Worm (Caenorhabditis elegans) whole organism, L4 larva: ENCODE data around the gene nep-3.

Experiments used
- ZK546.5 ChIP-seq, 2 experiments: sonication (generic microtip); optimal IDR thresholded peaks; 2 replicates each; lab custom pipeline; 2017; ENCODE audit warnings: missing biosample characterization in 2 of 2, missing genetic modification characterization in 2 of 2
- ceh-20 ChIP-seq: fragments of 200-800 bp; sonication (Bioruptor generic); IDR thresholded peaks from 2 replicates; pipeline ENCODE4 v1.3.6; 2022; ENCODE audit warnings: missing genetic modification reagents, missing genetic modification characterization, missing compliant biosample characterization
- hlh-11 ChIP-seq: fragments of 200-800 bp; sonication (Bioruptor generic); optimal IDR thresholded peaks from 2 replicates; lab custom pipeline; 2018; ENCODE audit warnings: mild to moderate bottlenecking, missing genetic modification characterization, missing compliant biosample characterization
- hlh-30 ChIP-seq: sonication (generic microtip); optimal IDR thresholded peaks from 2 replicates; lab custom pipeline; 2017; ENCODE audit warnings: antibody characterized with exemption, mild to moderate bottlenecking, missing genetic modification characterization, missing compliant biosample characterization; ENCODE audit not compliant: insufficient read depth
- lin-13 ChIP-seq: fragments of 150-350 bp; optimal IDR thresholded peaks from 2 replicates; lab custom pipeline; 2014; ENCODE audit warnings: missing biosample characterization, missing genetic modification reagents, missing genetic modification characterization
- lin-39 ChIP-seq: fragments of 150-350 bp; optimal IDR thresholded peaks from 2 replicates; lab custom pipeline; 2014; ENCODE audit warnings: missing biosample characterization, missing genetic modification reagents, missing genetic modification characterization
- mdt-29 ChIP-seq: fragments of 200-800 bp; sonication (Bioruptor generic); IDR thresholded peaks from 2 replicates; pipeline ENCODE4 v1.3.6; 2022; ENCODE audit warnings: missing genetic modification reagents, missing genetic modification characterization, missing compliant biosample characterization
- nhr-41 ChIP-seq: fragments of 200-800 bp; sonication (Bioruptor generic); IDR thresholded peaks from 2 replicates; pipeline ENCODE4 v1.3.6; 2022; ENCODE audit warnings: missing genetic modification reagents, missing genetic modification characterization, missing compliant biosample characterization
- nhr-76 ChIP-seq: fragments of 150-350 bp; optimal IDR thresholded peaks from 2 replicates; lab custom pipeline; 2014; ENCODE audit warnings: missing biosample characterization, missing genetic modification characterization
- nhr-77 ChIP-seq: fragments of 150-350 bp; optimal IDR thresholded peaks from 2 replicates; lab custom pipeline; 2014; ENCODE audit warnings: missing biosample characterization, missing genetic modification characterization
- pha-4 ChIP-seq, 2 experiments: fragments of 150-350 bp in 1 of 2; fragments of 200-800 bp in 1 of 2; sonication (Bioruptor generic) in 1 of 2; IDR thresholded peaks in 1 of 2; optimal IDR thresholded peaks in 1 of 2; 2 replicates each; pipeline versions ENCODE4 v1.3.6 to Lab custom; 2014 to 2022; ENCODE audit warnings: missing genetic modification characterization in 2 of 2, missing genetic modification reagents in 2 of 2, missing biosample characterization in 1 of 2, missing compliant biosample characterization in 1 of 2
- pqm-1 ChIP-seq: sonication (generic microtip); optimal IDR thresholded peaks from 2 replicates; lab custom pipeline; 2017; ENCODE audit warnings: missing biosample characterization, missing genetic modification characterization
- snpc-4 ChIP-seq: fragments of 150-350 bp; optimal IDR thresholded peaks from 2 replicates; lab custom pipeline; 2014; ENCODE audit warnings: missing biosample characterization, missing genetic modification characterization
- unc-62 ChIP-seq, 3 experiments: fragments of 150-350 bp in 1 of 3; sonication (generic microtip); optimal IDR thresholded peaks in 2 of 3; peaks in 1 of 3; 1 replicate in 1 of 3; 2 replicates in 2 of 3; lab custom pipeline; 2014 to 2017; ENCODE audit warnings: missing biosample characterization in 3 of 3, missing genetic modification characterization in 3 of 3, missing genetic modification reagents in 3 of 3, missing genotype in 1 of 3

DNA sequence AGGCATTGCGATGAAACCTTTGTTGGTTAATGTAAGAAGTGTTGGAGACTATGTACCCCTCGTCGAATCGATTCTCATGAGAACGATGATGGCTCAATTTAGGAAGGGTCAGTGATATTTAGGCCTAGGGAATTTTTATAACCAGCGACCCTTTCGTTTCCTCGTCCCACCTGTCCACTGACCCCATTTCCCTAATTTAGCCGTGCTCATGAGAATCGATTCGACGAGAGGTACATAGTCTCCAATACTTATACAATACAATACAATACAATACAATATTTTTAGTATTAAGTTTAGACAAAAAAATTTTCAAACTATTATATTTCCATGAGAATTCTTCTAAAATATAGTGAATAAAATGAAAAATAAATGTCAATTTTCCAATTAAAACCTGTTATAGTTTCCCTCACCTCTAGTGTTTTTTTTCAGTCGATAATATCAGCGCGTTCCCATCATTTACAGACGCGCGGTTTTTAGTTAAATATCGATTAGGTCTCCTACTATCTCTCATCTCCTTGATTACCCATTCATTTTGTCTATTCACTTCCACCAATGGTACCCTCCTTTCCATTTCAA, 29.7 kb upstream of the nep-3 start, which contains the start of the genes F53C3.11 and fbxb-103:
- TF ChIP-seq pqm-1 (tag; lab: Kevin White, UChicago): no peak
- no peak for TF ChIP-seq pha-4 (GFP tag; IDR thresholded peaks at IDR 0.05; lab: Robert Waterston, UW)
- TF ChIP-seq pha-4 (tag; optimal IDR thresholded peaks at IDR 0.05; lab: Kevin White, UChicago): no peak
- no peak for TF ChIP-seq nhr-76
- no peak for TF ChIP-seq hlh-11
- no peak for TF ChIP-seq ceh-20
- TF ChIP-seq hlh-30 (tag; lab: Kevin White, UChicago): no peak
- no peak for TF ChIP-seq mdt-29 (GFP tag; lab: Robert Waterston, UW)
- no peak for TF ChIP-seq unc-62 (GFP tag; optimal IDR thresholded peaks at IDR 0.05 in 1 of 2; lab: Kevin White, UChicago)
- no peak for TF ChIP-seq unc-62 (tag; optimal IDR thresholded peaks at IDR 0.05; lab: Kevin White, UChicago)
- TF ChIP-seq ZK546.5 (tag; optimal IDR thresholded peaks at IDR 0.05; lab: Kevin White, UChicago): no peak
- TF ChIP-seq nhr-41: no peak
- TF ChIP-seq nhr-77 (tag; lab: Kevin White, UChicago): no peak
- no peak for TF ChIP-seq lin-13 (GFP tag; lab: Kevin White, UChicago)
- no peak for TF ChIP-seq snpc-4 (tag; lab: Kevin White, UChicago)
- TF ChIP-seq lin-39 (tag; lab: Kevin White, UChicago): no peak
